Worm (Caenorhabditis elegans) whole organism, L4 larva: ENCODE measurements around the gene srr-2.

Experiments
- D1046.2 ChIP-seq: fragments of 200-800 bp; sonication (Bioruptor generic); IDR thresholded peaks from 2 replicates; pipeline ENCODE4 v1.3.6; 2022; ENCODE audit warnings: missing genetic modification characterization, missing compliant biosample characterization
- daf-19 ChIP-seq: fragments of 200-800 bp; sonication (Bioruptor generic); conservative IDR thresholded peaks from 2 replicates; pipeline ENCODE4 v1.3.6; 2022; ENCODE audit warnings: missing genetic modification characterization, missing compliant biosample characterization
- lin-15B ChIP-seq: fragments of 150-350 bp; sonication (generic microtip); optimal IDR thresholded peaks from 3 replicates; lab custom pipeline; 2014; ENCODE audit warnings: missing biosample characterization, missing genetic modification characterization
- lin-39 ChIP-seq: fragments of 150-350 bp; optimal IDR thresholded peaks from 2 replicates; lab custom pipeline; 2014; ENCODE audit warnings: missing biosample characterization, missing genetic modification reagents, missing genetic modification characterization
- mdl-1 ChIP-seq, 2 experiments: fragments of 150-350 bp in 1 of 2; sonication (generic microtip) in 1 of 2; optimal IDR thresholded peaks; 2 replicates each; lab custom pipeline; 2014 to 2017; ENCODE audit warnings: missing biosample characterization in 2 of 2, missing genetic modification characterization in 2 of 2
- pqm-1 ChIP-seq: sonication (generic microtip); optimal IDR thresholded peaks from 2 replicates; lab custom pipeline; 2017; ENCODE audit warnings: missing biosample characterization, missing genetic modification characterization
- unc-62 ChIP-seq, 3 experiments: fragments of 150-350 bp in 1 of 3; sonication (generic microtip); optimal IDR thresholded peaks in 2 of 3; peaks in 1 of 3; 1 replicate in 1 of 3; 2 replicates in 2 of 3; lab custom pipeline; 2014 to 2017; ENCODE audit warnings: missing biosample characterization in 3 of 3, missing genetic modification characterization in 3 of 3, missing genetic modification reagents in 3 of 3, missing genotype in 1 of 3

- no peak for TF ChIP-seq D1046.2 (GFP tag; lab: Robert Waterston, UW)
- no peak for TF ChIP-seq lin-39 (tag; lab: Kevin White, UChicago)
- no peak for TF ChIP-seq unc-62 (GFP tag; optimal IDR thresholded peaks at IDR 0.05 in 1 of 2; lab: Kevin White, UChicago)
- TF ChIP-seq unc-62 (tag; optimal IDR thresholded peaks at IDR 0.05; lab: Kevin White, UChicago): no peak
- TF ChIP-seq daf-19 (GFP tag; lab: Robert Waterston, UW): no peak
- TF ChIP-seq lin-15B (tag; lab: Kevin White, UChicago): no peak
- TF ChIP-seq pqm-1 (tag; lab: Kevin White, UChicago): no peak
- no peak for TF ChIP-seq mdl-1 (tag; optimal IDR thresholded peaks at IDR 0.05; lab: Kevin White, UChicago)
Measured at ce11 chrV:19211795-19212194, 5.2 kb downstream of the srr-2 start, which contains the start of gene nhr-79.
